Worm (Caenorhabditis elegans) whole organism, L4 larva: ENCODE results near the gene oac-40.

ENCODE experiments used
- D1046.2 ChIP-seq: fragments of 200-800 bp; sonication (Bioruptor generic); IDR thresholded peaks from 2 replicates; pipeline ENCODE4 v1.3.6; 2022; ENCODE audit warnings: missing genetic modification characterization, missing compliant biosample characterization
- F37D6.2 ChIP-seq: sonication (generic microtip); optimal IDR thresholded peaks from 2 replicates; lab custom pipeline; 2016; ENCODE audit warnings: mild to moderate bottlenecking, missing genetic modification characterization, missing compliant biosample characterization
- F49E8.2 ChIP-seq: sonication (generic microtip); optimal IDR thresholded peaks from 2 replicates; lab custom pipeline; 2016; ENCODE audit warnings: missing compliant biosample characterization, mild to moderate bottlenecking, missing genetic modification characterization, borderline replicate concordance
- T20F7.1 ChIP-seq: fragments of 200-800 bp; sonication (Bioruptor generic); optimal IDR thresholded peaks from 2 replicates; lab custom pipeline; 2018; ENCODE audit warnings: mild to moderate bottlenecking, missing genetic modification characterization, missing compliant biosample characterization
- Y5F2A.4 ChIP-seq: fragments of 200-800 bp; sonication (Bioruptor generic); optimal IDR thresholded peaks from 2 replicates; lab custom pipeline; 2018; ENCODE audit warnings: mild to moderate bottlenecking, missing genetic modification characterization, missing compliant biosample characterization
- Y75B8A.6 ChIP-seq: fragments of 200-800 bp; sonication (Bioruptor generic); IDR thresholded peaks from 2 replicates; pipeline ENCODE4 v1.3.6; 2022; ENCODE audit warnings: missing genetic modification reagents, missing genetic modification characterization, missing compliant biosample characterization
- ZK546.5 ChIP-seq, 2 experiments: sonication (generic microtip); optimal IDR thresholded peaks; 2 replicates each; lab custom pipeline; 2017; ENCODE audit warnings: missing biosample characterization in 2 of 2, missing genetic modification characterization in 2 of 2
- aha-1 ChIP-seq: fragments of 150-350 bp; peaks from one replicate; lab custom pipeline; 2014; ENCODE audit warnings: missing biosample characterization, missing genetic modification characterization
- ceh-20 ChIP-seq: fragments of 200-800 bp; sonication (Bioruptor generic); IDR thresholded peaks from 2 replicates; pipeline ENCODE4 v1.3.6; 2022; ENCODE audit warnings: missing genetic modification reagents, missing genetic modification characterization, missing compliant biosample characterization
- ceh-44 ChIP-seq: fragments of 200-800 bp; sonication (Bioruptor generic); IDR thresholded peaks from 2 replicates; pipeline ENCODE4 v1.3.6; 2022; ENCODE audit warnings: missing genetic modification reagents, missing genetic modification characterization, missing compliant biosample characterization
- daf-16 ChIP-seq, 3 experiments: sonication (generic microtip); optimal IDR thresholded peaks; 2 replicates each; lab custom pipeline; 2016 to 2017; ENCODE audit warnings: missing genetic modification characterization in 3 of 3, missing genetic modification reagents in 3 of 3, mild to moderate bottlenecking in 2 of 3, missing compliant biosample characterization in 2 of 3, missing biosample characterization in 1 of 3, moderate library complexity in 1 of 3
- daf-19 ChIP-seq: fragments of 200-800 bp; sonication (Bioruptor generic); conservative IDR thresholded peaks from 2 replicates; pipeline ENCODE4 v1.3.6; 2022; ENCODE audit warnings: missing genetic modification characterization, missing compliant biosample characterization
- dmd-9 ChIP-seq: fragments of 200-800 bp; sonication (Bioruptor generic); IDR thresholded peaks from 2 replicates; pipeline ENCODE4 v1.3.6; 2022; ENCODE audit warnings: missing genetic modification reagents, missing genetic modification characterization, missing compliant biosample characterization
- dpl-1 ChIP-seq: fragments of 150-350 bp; optimal IDR thresholded peaks from 2 replicates; lab custom pipeline; 2014; ENCODE audit warnings: missing biosample characterization, missing genetic modification reagents, missing genetic modification characterization
- dve-1 ChIP-seq: sonication (generic microtip); optimal IDR thresholded peaks from 2 replicates; lab custom pipeline; 2017; ENCODE audit warnings: antibody characterized with exemption, mild to moderate bottlenecking, missing genetic modification characterization, missing compliant biosample characterization; ENCODE audit not compliant: insufficient read depth
- egl-43 ChIP-seq: fragments of 200-800 bp; sonication (Bioruptor generic); IDR thresholded peaks from 2 replicates; pipeline ENCODE4 v1.3.6; 2022; ENCODE audit warnings: missing genetic modification reagents, missing genetic modification characterization, missing compliant biosample characterization
- fos-1 ChIP-seq: fragments of 150-350 bp; optimal IDR thresholded peaks from 2 replicates; lab custom pipeline; 2014; ENCODE audit warnings: missing biosample characterization, missing genetic modification characterization
- hif-1 ChIP-seq, 2 experiments: sonication (generic microtip); optimal IDR thresholded peaks; 2 replicates each; lab custom pipeline; 2016 to 2017; ENCODE audit warnings: missing compliant biosample characterization in 2 of 2, missing genetic modification characterization in 2 of 2, missing genetic modification reagents in 2 of 2, missing genotype in 2 of 2, mild to moderate bottlenecking in 1 of 2
- hlh-30 ChIP-seq: sonication (generic microtip); optimal IDR thresholded peaks from 2 replicates; lab custom pipeline; 2017; ENCODE audit warnings: antibody characterized with exemption, mild to moderate bottlenecking, missing genetic modification characterization, missing compliant biosample characterization; ENCODE audit not compliant: insufficient read depth
- jun-1 ChIP-seq: fragments of 150-350 bp; optimal IDR thresholded peaks from 2 replicates; lab custom pipeline; 2014; ENCODE audit warnings: missing biosample characterization, missing genetic modification reagents, missing genetic modification characterization
- lin-1 ChIP-seq: fragments of 200-800 bp; sonication (Bioruptor generic); IDR thresholded peaks from 2 replicates; pipeline ENCODE4 v1.3.6; 2022; ENCODE audit warnings: missing genetic modification reagents, missing genetic modification characterization, missing compliant biosample characterization
- madf-9 ChIP-seq: fragments of 200-800 bp; sonication (Bioruptor generic); conservative IDR thresholded peaks from 2 replicates; pipeline ENCODE4 v1.3.6; 2022; ENCODE audit warnings: missing genetic modification reagents, missing genetic modification characterization, missing compliant biosample characterization
- mep-1 ChIP-seq: fragments of 150-350 bp; sonication (generic microtip); optimal IDR thresholded peaks from 3 replicates; lab custom pipeline; 2014; ENCODE audit warnings: missing biosample characterization, missing genetic modification characterization
- mxl-2 ChIP-seq: fragments of 200-800 bp; sonication (Bioruptor generic); conservative IDR thresholded peaks from 2 replicates; pipeline ENCODE4 v1.3.6; 2022; ENCODE audit warnings: missing genetic modification reagents, missing genetic modification characterization, missing compliant biosample characterization
- mxl-3 ChIP-seq: fragments of 200-800 bp; sonication (Bioruptor generic); optimal IDR thresholded peaks from 2 replicates; lab custom pipeline; 2018; ENCODE audit warnings: mild to moderate bottlenecking, missing genetic modification characterization, missing compliant biosample characterization
- nhr-11 ChIP-seq: fragments of 150-350 bp; optimal IDR thresholded peaks from 2 replicates; lab custom pipeline; 2014; ENCODE audit warnings: missing biosample characterization, missing genetic modification characterization
- nhr-237 ChIP-seq: sonication (generic microtip); optimal IDR thresholded peaks from 2 replicates; lab custom pipeline; 2017; ENCODE audit warnings: missing biosample characterization, missing genetic modification characterization
- nhr-25 ChIP-seq: sonication (generic microtip); optimal IDR thresholded peaks from 2 replicates; lab custom pipeline; 2017; ENCODE audit warnings: missing genetic modification characterization, mild to moderate bottlenecking, missing compliant biosample characterization, antibody characterized with exemption, moderate library complexity, borderline replicate concordance; ENCODE audit not compliant: insufficient read depth
- nhr-28 ChIP-seq: fragments of 150-350 bp; optimal IDR thresholded peaks from 2 replicates; lab custom pipeline; 2014; ENCODE audit warnings: missing biosample characterization, missing genetic modification characterization
- pha-4 ChIP-seq, 2 experiments: fragments of 150-350 bp in 1 of 2; fragments of 200-800 bp in 1 of 2; sonication (Bioruptor generic) in 1 of 2; IDR thresholded peaks in 1 of 2; optimal IDR thresholded peaks in 1 of 2; 2 replicates each; pipeline versions ENCODE4 v1.3.6 to Lab custom; 2014 to 2022; ENCODE audit warnings: missing genetic modification characterization in 2 of 2, missing genetic modification reagents in 2 of 2, missing biosample characterization in 1 of 2, missing compliant biosample characterization in 1 of 2
- php-3 ChIP-seq: fragments of 200-800 bp; sonication (Bioruptor generic); IDR thresholded peaks from 2 replicates; pipeline ENCODE4 v1.3.6; 2022; ENCODE audit warnings: missing genetic modification reagents, missing genetic modification characterization, missing compliant biosample characterization
- sdz-12 ChIP-seq: fragments of 200-800 bp; sonication (Bioruptor generic); optimal IDR thresholded peaks from 2 replicates; lab custom pipeline; 2018; ENCODE audit warnings: mild to moderate bottlenecking, missing genetic modification characterization, missing compliant biosample characterization
- spr-1 ChIP-seq: sonication (generic microtip); optimal IDR thresholded peaks from 2 replicates; lab custom pipeline; 2016; ENCODE audit warnings: mild to moderate bottlenecking, missing genetic modification characterization, missing compliant biosample characterization
- tag-97 ChIP-seq: fragments of 200-800 bp; sonication (Bioruptor generic); IDR thresholded peaks from 2 replicates; pipeline ENCODE4 v1.3.6; 2022; ENCODE audit warnings: missing genetic modification characterization, missing compliant biosample characterization
- unc-130 ChIP-seq: sonication (generic microtip); optimal IDR thresholded peaks from 2 replicates; lab custom pipeline; 2016; ENCODE audit warnings: missing genetic modification reagents, missing genetic modification characterization, missing compliant biosample characterization
- unc-62 ChIP-seq, 3 experiments: fragments of 150-350 bp in 1 of 3; sonication (generic microtip); optimal IDR thresholded peaks in 2 of 3; peaks in 1 of 3; 1 replicate in 1 of 3; 2 replicates in 2 of 3; lab custom pipeline; 2014 to 2017; ENCODE audit warnings: missing biosample characterization in 3 of 3, missing genetic modification characterization in 3 of 3, missing genetic modification reagents in 3 of 3, missing genotype in 1 of 3
- vab-7 ChIP-seq: fragments of 200-800 bp; sonication (Bioruptor generic); IDR thresholded peaks from 2 replicates; pipeline ENCODE4 v1.3.6; 2022; ENCODE audit warnings: missing genetic modification reagents, missing genetic modification characterization, missing compliant biosample characterization

Gene oac-40

DNA sequence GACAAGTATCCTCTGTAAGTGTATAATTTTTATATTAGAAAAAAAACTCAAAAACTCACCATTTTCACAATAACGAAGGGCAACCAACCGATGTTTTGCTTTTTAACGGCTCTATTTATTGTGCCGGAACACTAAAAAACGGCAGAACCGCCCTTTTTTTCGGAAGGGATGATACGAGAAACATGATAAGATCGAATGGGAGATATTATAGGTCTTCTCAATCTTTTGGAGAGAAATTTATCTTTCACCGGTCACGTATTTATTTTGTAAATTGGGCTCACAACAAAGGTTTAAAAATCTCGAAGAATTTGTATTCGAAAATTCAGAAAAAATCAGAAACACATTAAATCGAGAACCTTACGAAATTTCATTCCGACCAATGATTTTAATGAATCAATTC lies 38.2 kb downstream of the oac-40 start, which contains the start of gene swm-1:
Gene swm-1, minus strand, starts transcription at position 101 of the 400 bp plus-strand sequence.
- peak; percentile 11 for TF ChIP-seq aha-1
- no peak for TF ChIP-seq Y75B8A.6 (GFP tag; lab: Robert Waterston, UW)

DNA sequence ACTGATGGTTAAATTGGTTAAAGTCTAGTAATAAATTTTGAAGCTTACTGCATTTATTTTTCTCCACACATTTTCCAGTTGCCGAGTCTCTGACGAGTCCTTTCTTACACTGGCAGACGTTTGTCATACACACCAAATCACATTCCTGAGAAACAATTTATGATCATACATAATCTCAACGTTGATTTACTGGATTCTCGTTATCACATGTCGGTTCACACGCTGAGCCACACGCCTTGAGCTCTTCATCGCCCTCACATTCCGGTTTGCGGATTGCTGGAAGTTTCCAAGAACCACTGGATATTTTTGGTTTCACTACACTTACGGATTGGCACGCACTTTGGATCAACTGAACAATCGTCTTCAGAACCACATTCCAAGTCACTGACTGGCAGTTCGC lies 39.1 kb downstream of the oac-40 start:
- TF ChIP-seq nhr-11, result peak; percentile 17
- TF ChIP-seq unc-62 (GFP tag; optimal IDR thresholded peaks at IDR 0.05 in 1 of 2; lab: Kevin White, UChicago), result peak in 1 of 2 experiments; percentile 68
- TF ChIP-seq unc-62 (tag; optimal IDR thresholded peaks at IDR 0.05; lab: Kevin White, UChicago), result no peak
- TF ChIP-seq ceh-44 (GFP tag; lab: Robert Waterston, UW), result no peak
- TF ChIP-seq, all 104 proteins: peak for 2

ce11 chrV:9056253-9056652 lies 39.7 kb downstream of the oac-40 start, which contains the start of gene C25E10.10:
Gene C25E10.10 (minus strand): TSS chrV:9056353.
- TF ChIP-seq daf-16 (GFP tag; optimal IDR thresholded peaks at IDR 0.05; lab: Kevin White, UChicago), result no peak
- no peak for TF ChIP-seq daf-16 (tag; optimal IDR thresholded peaks at IDR 0.05; lab: Kevin White, UChicago)
- TF ChIP-seq egl-43, result no peak
- no peak for TF ChIP-seq fos-1 (tag; lab: Kevin White, UChicago)
- TF ChIP-seq T20F7.1 (GFP tag; lab: Kevin White, UChicago), result no peak
- TF ChIP-seq F49E8.2, result no peak
- no peak for TF ChIP-seq mxl-3
- no peak for TF ChIP-seq vab-7
- no peak for TF ChIP-seq dve-1 (tag; lab: Kevin White, UChicago)
- TF ChIP-seq mxl-2, result no peak
- TF ChIP-seq Y5F2A.4 (GFP tag; lab: Kevin White, UChicago), result no peak
- TF ChIP-seq spr-1 (tag; lab: Kevin White, UChicago), result no peak
- no peak for TF ChIP-seq dpl-1 (GFP tag; lab: Kevin White, UChicago)
- no peak for TF ChIP-seq pha-4 (GFP tag; IDR thresholded peaks at IDR 0.05; lab: Robert Waterston, UW)
- no peak for TF ChIP-seq pha-4 (tag; optimal IDR thresholded peaks at IDR 0.05; lab: Kevin White, UChicago)
- no peak for TF ChIP-seq lin-1 (GFP tag; lab: Robert Waterston, UW)
- TF ChIP-seq unc-62 (GFP tag; optimal IDR thresholded peaks at IDR 0.05 in 1 of 2; lab: Kevin White, UChicago), result no peak
- no peak for TF ChIP-seq unc-62 (tag; optimal IDR thresholded peaks at IDR 0.05; lab: Kevin White, UChicago)
- TF ChIP-seq hif-1 (tag; optimal IDR thresholded peaks at IDR 0.05; lab: Kevin White, UChicago), result no peak
- no peak for TF ChIP-seq F37D6.2 (tag; lab: Kevin White, UChicago)
- TF ChIP-seq ceh-20 (GFP tag; lab: Robert Waterston, UW), result no peak
- no peak for TF ChIP-seq nhr-25 (tag; lab: Kevin White, UChicago)

- TF ChIP-seq ZK546.5 (tag; optimal IDR thresholded peaks at IDR 0.05; lab: Kevin White, UChicago), result no peak
- no peak for TF ChIP-seq nhr-28
- TF ChIP-seq unc-130 (GFP tag; lab: Kevin White, UChicago), result no peak
- TF ChIP-seq spr-1 (tag; lab: Kevin White, UChicago), result no peak
- TF ChIP-seq madf-9 (GFP tag; lab: Robert Waterston, UW), result no peak
- no peak for TF ChIP-seq nhr-237 (tag; lab: Kevin White, UChicago)
- TF ChIP-seq jun-1 (tag; lab: Kevin White, UChicago), result no peak
- TF ChIP-seq, all 104 proteins: peak for 0
Observed at ce11 chrV:9058627-9059026, 42.0 kb downstream of the oac-40 start, which contains the start of gene C25E10.11. Gene C25E10.11 (minus strand): TSS chrV:9058727.

DNA sequence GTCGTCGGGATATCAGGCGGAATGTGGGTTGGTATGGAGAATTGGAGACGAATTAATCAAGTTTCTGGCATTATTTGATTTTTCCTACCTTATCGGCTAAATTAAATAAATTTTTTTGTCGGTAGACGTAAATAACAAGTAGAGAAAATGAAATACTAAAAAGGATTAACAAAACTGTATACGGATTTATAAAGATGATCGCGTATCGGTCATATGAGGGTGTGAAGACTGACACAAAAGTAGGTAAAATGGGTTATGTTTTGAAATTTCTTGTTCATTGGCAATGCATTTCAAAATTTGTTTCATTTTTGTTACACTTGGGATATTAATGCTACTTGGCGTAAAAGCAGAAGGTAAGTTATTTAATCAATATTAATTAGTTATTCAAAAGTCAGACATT lies 42.9 kb downstream of the oac-40 start, which contains the start of the genes C25E10.16 and C25E10.13:
Gene C25E10.16, minus strand, starts transcription at position 101 of the 400 bp plus-strand sequence.
Gene C25E10.13, plus strand, starts transcription at position 256 of the 400 bp plus-strand sequence.
- no peak for TF ChIP-seq D1046.2 (GFP tag; lab: Robert Waterston, UW)
- TF ChIP-seq sdz-12 (GFP tag; lab: Kevin White, UChicago), result no peak
- no peak for TF ChIP-seq hlh-30 (tag; lab: Kevin White, UChicago)
- no peak for TF ChIP-seq madf-9 (GFP tag; lab: Robert Waterston, UW)
- TF ChIP-seq tag-97 (GFP tag; lab: Robert Waterston, UW), result no peak
- no peak for TF ChIP-seq daf-19 (GFP tag; lab: Robert Waterston, UW)
- no peak for TF ChIP-seq mep-1
- no peak for TF ChIP-seq php-3 (GFP tag; lab: Robert Waterston, UW)
- TF ChIP-seq jun-1 (tag; lab: Kevin White, UChicago), result no peak
- TF ChIP-seq dmd-9 (GFP tag; lab: Robert Waterston, UW), result no peak
